Worm (Caenorhabditis elegans) whole organism, L2 larva: Measurements from ENCODE around the gene npp-16.

Experiments used
- Y55F3AM.14 ChIP-seq: fragments of 200-800 bp; sonication (Bioruptor generic); optimal IDR thresholded peaks from 2 replicates; lab custom pipeline; 2018; ENCODE audit warnings: mild to moderate bottlenecking, missing genetic modification characterization, missing compliant biosample characterization
- alr-1 ChIP-seq: fragments of 150-350 bp; optimal IDR thresholded peaks from 2 replicates; lab custom pipeline; 2014; ENCODE audit warnings: missing biosample characterization, missing genetic modification characterization
- blmp-1 ChIP-seq: sonication (generic microtip); optimal IDR thresholded peaks from 2 replicates; lab custom pipeline; 2017; ENCODE audit warnings: missing genetic modification characterization, mild to moderate bottlenecking, missing compliant biosample characterization, antibody characterized with exemption, moderate library complexity; ENCODE audit not compliant: insufficient read depth
- dmd-4 ChIP-seq: sonication (generic microtip); optimal IDR thresholded peaks from 2 replicates; lab custom pipeline; 2017; ENCODE audit warnings: missing biosample characterization, missing genetic modification characterization
- elt-3 ChIP-seq: sonication (generic microtip); optimal IDR thresholded peaks from 2 replicates; lab custom pipeline; 2017; ENCODE audit warnings: missing biosample characterization, missing genetic modification characterization
- fos-1 ChIP-seq: fragments of 150-350 bp; optimal IDR thresholded peaks from 2 replicates; lab custom pipeline; 2014; ENCODE audit warnings: missing biosample characterization, missing genetic modification characterization
- gmeb-1 ChIP-seq: fragments of 150-350 bp; optimal IDR thresholded peaks from 2 replicates; lab custom pipeline; 2014; ENCODE audit warnings: missing biosample characterization, missing genetic modification characterization
- lin-13 ChIP-seq: fragments of 150-350 bp; optimal IDR thresholded peaks from 2 replicates; lab custom pipeline; 2014; ENCODE audit warnings: missing biosample characterization, missing genetic modification reagents, missing genetic modification characterization
- lin-39 ChIP-seq: fragments of 150-350 bp; optimal IDR thresholded peaks from 2 replicates; lab custom pipeline; 2014; ENCODE audit warnings: missing biosample characterization, missing genetic modification reagents, missing genetic modification characterization
- nhr-23 ChIP-seq: fragments of 150-350 bp; optimal IDR thresholded peaks from 2 replicates; lab custom pipeline; 2014; ENCODE audit warnings: missing biosample characterization, missing genetic modification reagents, missing genetic modification characterization
- sma-3 ChIP-seq: sonication (generic microtip); optimal IDR thresholded peaks from 2 replicates; lab custom pipeline; 2016; ENCODE audit warnings: missing genetic modification reagents, missing genetic modification characterization, missing compliant biosample characterization
- unc-55 ChIP-seq: fragments of 150-350 bp; sonication (generic microtip); optimal IDR thresholded peaks from 3 replicates; lab custom pipeline; 2014; ENCODE audit warnings: missing biosample characterization, missing genetic modification reagents, missing genetic modification characterization
- zag-1 ChIP-seq: fragments of 150-350 bp; optimal IDR thresholded peaks from 2 replicates; lab custom pipeline; 2014; ENCODE audit warnings: missing biosample characterization, missing genetic modification characterization
- ztf-11 ChIP-seq: sonication (generic microtip); optimal IDR thresholded peaks from 2 replicates; lab custom pipeline; 2017; ENCODE audit warnings: missing biosample characterization, missing genetic modification characterization

- TF ChIP-seq dmd-4 (tag; lab: Kevin White, UChicago) (no peak), sma-3 (GFP tag; lab: Kevin White, UChicago) (no peak), nhr-23 (no peak), lin-13 (GFP tag; lab: Kevin White, UChicago) (no peak), elt-3 (tag; lab: Kevin White, UChicago) (no peak), alr-1 (no peak), unc-55 (GFP tag; lab: Kevin White, UChicago) (no peak), fos-1 (tag; lab: Kevin White, UChicago) (no peak), ztf-11 (tag; lab: Kevin White, UChicago) (no peak), gmeb-1 (no peak), Y55F3AM.14 (GFP tag; lab: Kevin White, UChicago) (no peak), blmp-1 (tag; lab: Kevin White, UChicago) (no peak), lin-39 (tag; lab: Kevin White, UChicago) (no peak), zag-1 (no peak)
These were observed 12.9 kb upstream of the npp-16 start for ce11 chrIII:11902782-11903181.
